Worm (Caenorhabditis elegans): Measurements from ENCODE around the gene irld-55.

DNA sequence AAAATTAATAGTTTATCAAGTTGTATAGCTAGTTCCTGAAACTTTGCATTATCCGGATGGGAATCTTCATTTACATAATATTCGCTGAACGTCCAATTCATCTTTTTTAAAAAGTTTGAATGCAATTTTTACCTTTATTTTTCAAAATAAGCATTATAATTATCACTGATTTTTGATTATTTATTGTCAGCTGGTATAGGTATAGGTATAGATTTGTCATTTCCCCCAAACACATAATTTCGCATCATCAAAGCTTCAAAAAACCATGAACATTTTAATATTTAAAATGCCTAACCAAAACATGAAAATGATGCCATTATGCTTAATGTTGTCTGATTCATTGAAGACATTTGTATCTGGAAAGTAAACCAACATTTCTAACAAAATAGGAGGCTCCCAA, 4.2 kb upstream of the irld-55 start, which contains the start of gene srw-63:
- TF ChIP-seq unc-130 (GFP tag; optimal IDR thresholded peaks at IDR 0.05): no peak
- TF ChIP-seq snpc-4 (GFP tag; optimal IDR thresholded peaks at IDR 0.05): no peak
- no peak for TF ChIP-seq snpc-4 (tag; optimal IDR thresholded peaks at IDR 0.05)
- TF ChIP-seq tlf-1 (GFP tag; optimal IDR thresholded peaks at IDR 0.05): no peak
- no peak for TF ChIP-seq F49E8.2 (tag; optimal IDR thresholded peaks at IDR 0.05; ENCODE audit: insufficient read depth)
- TF ChIP-seq rcor-1 (GFP tag; IDR thresholded peaks at IDR 0.05): no peak
